Fruit fly (Drosophila melanogaster) whole organism, embryonic: Measurements from ENCODE around the gene Trmt6.

Experiments used
- BEAF-32 ChIP-seq: fragments of 200-800 bp; sonication (Bioruptor generic); optimal IDR thresholded peaks from 3 replicates; lab custom pipeline; 2017; ENCODE audit warnings: missing biosample characterization, missing genetic modification characterization, mild to moderate bottlenecking, moderate library complexity, missing genetic modification reagents
- CG10267 ChIP-seq: fragments of 200-800 bp; sonication (Bioruptor generic); optimal IDR thresholded peaks from 2 replicates; lab custom pipeline; 2018; ENCODE audit warnings: missing biosample characterization, mild to moderate bottlenecking, missing genetic modification characterization, moderate library complexity
- CG10431 ChIP-seq: fragments of 200-800 bp; sonication (Bioruptor generic); optimal IDR thresholded peaks from 3 replicates; lab custom pipeline; 2018; ENCODE audit warnings: missing biosample characterization, mild to moderate bottlenecking, missing genetic modification characterization
- CG12391 ChIP-seq: fragments of 200-800 bp; sonication (Bioruptor generic); optimal IDR thresholded peaks from 3 replicates; lab custom pipeline; 2018; ENCODE audit warnings: missing biosample characterization, mild to moderate bottlenecking, missing genetic modification characterization, moderate library complexity
- CG13287 ChIP-seq: fragments of 200-800 bp; sonication (Bioruptor generic); IDR thresholded peaks from 2 replicates; pipeline ENCODE4 v1.3.6; 2022; ENCODE audit warnings: missing biosample characterization, missing genetic modification characterization; ENCODE audit not compliant: partially characterized antibody
- CG14860 ChIP-seq: fragments of 200-800 bp; sonication (Bioruptor generic); IDR thresholded peaks from 3 replicates; pipeline ENCODE4 v1.3.6; 2022; ENCODE audit warnings: missing biosample characterization, missing genetic modification characterization; ENCODE audit not compliant: partially characterized antibody
- CG16813 ChIP-seq: fragments of 200-800 bp; sonication (Bioruptor generic); IDR thresholded peaks from 3 replicates; pipeline ENCODE4 v1.3.6; 2022; ENCODE audit warnings: missing biosample characterization, missing genetic modification characterization; ENCODE audit not compliant: partially characterized antibody
- CG1832 ChIP-seq: fragments of 200-800 bp; sonication (Bioruptor generic); optimal IDR thresholded peaks from 2 replicates; lab custom pipeline; 2017; ENCODE audit warnings: missing biosample characterization, mild to moderate bottlenecking, missing genetic modification characterization, inconsistent platforms
- CG33213 ChIP-seq: fragments of 200-800 bp; sonication (Bioruptor generic); optimal IDR thresholded peaks from 3 replicates; lab custom pipeline; 2016; ENCODE audit warnings: missing biosample characterization, missing genetic modification characterization
- CG34224 ChIP-seq: fragments of 200-800 bp; sonication (Bioruptor generic); IDR thresholded peaks from 3 replicates; pipeline ENCODE4 v1.3.6; 2022; ENCODE audit warnings: missing biosample characterization, missing genetic modification characterization; ENCODE audit not compliant: partially characterized antibody
- CG4617 ChIP-seq: fragments of 200-800 bp; sonication (Bioruptor generic); optimal IDR thresholded peaks from 3 replicates; lab custom pipeline; 2016; ENCODE audit warnings: missing biosample characterization, missing genetic modification characterization, borderline replicate concordance
- CG5245 ChIP-seq: fragments of 200-800 bp; sonication (Bioruptor generic); optimal IDR thresholded peaks from 3 replicates; lab custom pipeline; 2016; ENCODE audit warnings: missing biosample characterization, missing genetic modification characterization
- CG7963 ChIP-seq: fragments of 200-800 bp; sonication (Bioruptor generic); IDR thresholded peaks from 3 replicates; pipeline ENCODE4 v1.3.6; 2022; ENCODE audit warnings: missing biosample characterization, missing genetic modification characterization; ENCODE audit not compliant: partially characterized antibody
- CG8290 ChIP-seq, 3 experiments: fragments of 200-800 bp; sonication (Bioruptor generic); optimal IDR thresholded peaks; 2 replicates each; lab custom pipeline; 2016 to 2019; ENCODE audit warnings: missing biosample characterization in 3 of 3, missing genetic modification characterization in 3 of 3, mild to moderate bottlenecking in 2 of 3, moderate library complexity in 1 of 3
- CG9797 ChIP-seq: fragments of 200-800 bp; sonication (Bioruptor generic); optimal IDR thresholded peaks from 3 replicates; lab custom pipeline; 2018; ENCODE audit warnings: missing biosample characterization, mild to moderate bottlenecking, missing genetic modification characterization
- CkIIα-i1 ChIP-seq: fragments of 200-800 bp; sonication (Bioruptor generic); IDR thresholded peaks from 2 replicates; pipeline ENCODE4 v1.3.6; 2022; ENCODE audit warnings: missing biosample characterization, missing genetic modification characterization
- D19B ChIP-seq: fragments of 200-800 bp; sonication (Bioruptor generic); optimal IDR thresholded peaks from 2 replicates; lab custom pipeline; 2017; ENCODE audit warnings: missing biosample characterization, mild to moderate bottlenecking, missing genetic modification characterization
- Dll ChIP-seq: fragments of 200-800 bp; sonication (Bioruptor generic); IDR thresholded peaks from 4 replicates; pipeline ENCODE4 v1.3.6; 2022; ENCODE audit warnings: missing biosample characterization, missing genetic modification characterization; ENCODE audit not compliant: partially characterized antibody
- Doc3 ChIP-seq: fragments of 200-800 bp; sonication (Bioruptor generic); IDR thresholded peaks from 3 replicates; pipeline ENCODE4 v1.3.6; 2022; ENCODE audit warnings: missing biosample characterization, missing genetic modification characterization; ENCODE audit not compliant: partially characterized antibody
- Dp ChIP-seq: fragments of 200-800 bp; sonication (Bioruptor generic); optimal IDR thresholded peaks from 2 replicates; lab custom pipeline; 2018; ENCODE audit warnings: missing biosample characterization, mild to moderate bottlenecking, missing genetic modification characterization, moderate library complexity
- Gsc ChIP-seq: fragments of 200-800 bp; sonication (Bioruptor generic); IDR thresholded peaks from 2 replicates; pipeline ENCODE4 v1.3.6; 2022; ENCODE audit warnings: missing biosample characterization, missing genetic modification characterization
- HLH4C ChIP-seq: fragments of 200-800 bp; sonication (Bioruptor generic); IDR thresholded peaks from 3 replicates; pipeline ENCODE4 v1.3.6; 2022; ENCODE audit warnings: missing biosample characterization, missing genetic modification characterization; ENCODE audit not compliant: partially characterized antibody
- Hey ChIP-seq: fragments of 200-800 bp; sonication (Bioruptor generic); optimal IDR thresholded peaks from 3 replicates; lab custom pipeline; 2018; ENCODE audit warnings: missing biosample characterization, mild to moderate bottlenecking, missing genetic modification characterization
- Hmr ChIP-seq: fragments of 200-800 bp; sonication (Bioruptor generic); optimal IDR thresholded peaks from 3 replicates; lab custom pipeline; 2017; ENCODE audit warnings: mild to moderate bottlenecking, missing biosample characterization, missing genetic modification reagents, missing genetic modification characterization
- Lhr ChIP-seq: fragments of 200-800 bp; sonication (Bioruptor generic); optimal IDR thresholded peaks from 3 replicates; lab custom pipeline; 2017; ENCODE audit warnings: mild to moderate bottlenecking, missing biosample characterization, missing genetic modification reagents, missing genetic modification characterization
- MBD-R2 ChIP-seq: fragments of 200-800 bp; sonication (Bioruptor generic); IDR thresholded peaks from 2 replicates; pipeline ENCODE4 v1.3.6; 2022; ENCODE audit warnings: missing biosample characterization, missing genetic modification characterization
- MESR4 ChIP-seq: fragments of 200-800 bp; sonication (Bioruptor generic); optimal IDR thresholded peaks from 2 replicates; lab custom pipeline; 2018; ENCODE audit warnings: missing biosample characterization, mild to moderate bottlenecking, missing genetic modification characterization, moderate library complexity
- Poxn ChIP-seq: fragments of 200-800 bp; sonication (Bioruptor generic); IDR thresholded peaks from 2 replicates; pipeline ENCODE4 v1.3.6; 2022; ENCODE audit warnings: missing biosample characterization, missing genetic modification characterization
- Scr ChIP-seq: fragments of 200-800 bp; sonication (Bioruptor generic); IDR thresholded peaks from 2 replicates; pipeline ENCODE4 v1.3.6; 2022; ENCODE audit warnings: missing biosample characterization, missing genetic modification characterization; ENCODE audit not compliant: partially characterized antibody
- ato ChIP-seq: fragments of 200-800 bp; sonication (Bioruptor generic); IDR thresholded peaks from 2 replicates; pipeline ENCODE4 v1.3.6; 2022; ENCODE audit warnings: missing biosample characterization, missing genetic modification characterization; ENCODE audit not compliant: partially characterized antibody
- bbx ChIP-seq: fragments of 200-800 bp; sonication (Bioruptor generic); IDR thresholded peaks from 2 replicates; pipeline ENCODE4 v1.3.6; 2022; ENCODE audit warnings: missing biosample characterization, missing genetic modification characterization; ENCODE audit not compliant: partially characterized antibody
- cg ChIP-seq: fragments of 200-800 bp; sonication (Bioruptor generic); optimal IDR thresholded peaks from 3 replicates; lab custom pipeline; 2019; ENCODE audit warnings: missing biosample characterization, mild to moderate bottlenecking, missing genetic modification characterization, moderate library complexity
- chinmo ChIP-seq: fragments of 200-800 bp; sonication (Bioruptor generic); IDR thresholded peaks from 4 replicates; pipeline ENCODE4 v1.3.6; 2022; ENCODE audit warnings: missing biosample characterization, missing genetic modification characterization; ENCODE audit not compliant: partially characterized antibody
- inv ChIP-seq: fragments of 200-800 bp; sonication (Bioruptor generic); IDR thresholded peaks from 2 replicates; pipeline ENCODE4 v1.3.6; 2022; ENCODE audit warnings: missing biosample characterization, missing genetic modification characterization; ENCODE audit not compliant: partially characterized antibody
- knrl ChIP-seq: fragments of 200-800 bp; sonication (Bioruptor generic); IDR thresholded peaks from 3 replicates; pipeline ENCODE4 v1.3.6; 2022; ENCODE audit warnings: missing biosample characterization, missing genetic modification characterization; ENCODE audit not compliant: partially characterized antibody
- nerfin-2 ChIP-seq: fragments of 200-800 bp; sonication (Bioruptor generic); IDR thresholded peaks from 2 replicates; pipeline ENCODE4 v1.3.6; 2022; ENCODE audit warnings: missing biosample characterization, missing genetic modification characterization; ENCODE audit not compliant: partially characterized antibody
- pros ChIP-seq: fragments of 200-800 bp; sonication (Bioruptor generic); optimal IDR thresholded peaks from 3 replicates; lab custom pipeline; 2019; ENCODE audit warnings: missing biosample characterization, mild to moderate bottlenecking, missing genetic modification characterization, moderate library complexity
- pzg ChIP-seq: fragments of 200-800 bp; sonication (Bioruptor generic); optimal IDR thresholded peaks from 3 replicates; lab custom pipeline; 2018; ENCODE audit warnings: missing biosample characterization, mild to moderate bottlenecking, missing genetic modification characterization, moderate library complexity
- sens ChIP-seq: fragments of 200-800 bp; sonication (Bioruptor generic); peaks from one replicate; lab custom pipeline; 2016; ENCODE audit warnings: missing biosample characterization, missing genetic modification characterization
- stwl ChIP-seq: fragments of 200-800 bp; sonication (Bioruptor generic); optimal IDR thresholded peaks from 3 replicates; lab custom pipeline; 2018; ENCODE audit warnings: missing biosample characterization, mild to moderate bottlenecking, missing genetic modification characterization, moderate library complexity
- tna ChIP-seq: fragments of 200-800 bp; sonication (Bioruptor generic); IDR thresholded peaks from 2 replicates; pipeline ENCODE4 v1.3.6; 2022; ENCODE audit warnings: missing biosample characterization, missing genetic modification characterization; ENCODE audit not compliant: partially characterized antibody
- unc-4 ChIP-seq: fragments of 200-800 bp; sonication (Bioruptor generic); IDR thresholded peaks from 2 replicates; pipeline ENCODE4 v1.3.6; 2022; ENCODE audit warnings: missing biosample characterization, missing genetic modification characterization; ENCODE audit not compliant: partially characterized antibody
- unpg ChIP-seq: fragments of 200-800 bp; sonication (Bioruptor generic); optimal IDR thresholded peaks from 3 replicates; lab custom pipeline; 2018; ENCODE audit warnings: missing biosample characterization, mild to moderate bottlenecking, missing genetic modification characterization, moderate library complexity
- wek ChIP-seq: fragments of 200-800 bp; sonication (Bioruptor generic); optimal IDR thresholded peaks from 3 replicates; lab custom pipeline; 2018; ENCODE audit warnings: missing biosample characterization, mild to moderate bottlenecking, missing genetic modification characterization, moderate library complexity
- zen2 ChIP-seq: fragments of 200-800 bp; sonication (Bioruptor generic); IDR thresholded peaks from 3 replicates; pipeline ENCODE4 v1.3.6; 2022; ENCODE audit warnings: missing biosample characterization, missing genetic modification characterization; ENCODE audit not compliant: partially characterized antibody

Gene Trmt6

dm6 chr2L:6566020-6566687 is 4.1 kb upstream of the Trmt6 start, which contains the start of gene CG13766 (continued):
- peak; percentile 18 for TF ChIP-seq BEAF-32 (GFP tag; lab: Kevin White, UChicago)
- peak; percentile 71 for TF ChIP-seq CG33213 (GFP tag; lab: Kevin White, UChicago)
- peak; percentile 98 for TF ChIP-seq CG7963 (GFP tag; lab: Robert Waterston, UW)
- peak; percentile 37 for TF ChIP-seq MESR4 (GFP tag; lab: Kevin White, UChicago)
- TF ChIP-seq zen2 (GFP tag; lab: Robert Waterston, UW): peak; percentile 85
- peak; percentile 99 for TF ChIP-seq nerfin-2
- TF ChIP-seq tna (GFP tag; lab: Robert Waterston, UW): peak; percentile 98
- TF ChIP-seq Scr (GFP tag; lab: Robert Waterston, UW): peak; percentile 86
- TF ChIP-seq pzg: peak; percentile 74
- peak; percentile 94 for TF ChIP-seq ato (GFP tag; lab: Robert Waterston, UW)
- TF ChIP-seq pros (GFP tag; lab: Kevin White, UChicago): no peak
- peak; percentile 97 for TF ChIP-seq D19B (GFP tag; lab: Kevin White, UChicago)
- peak; percentile 29 for TF ChIP-seq CG4617 (GFP tag; lab: Kevin White, UChicago)
- TF ChIP-seq unpg (GFP tag; lab: Kevin White, UChicago): no peak
- TF ChIP-seq Hey: no peak
- peak; percentile 75 for TF ChIP-seq inv (GFP tag; lab: Robert Waterston, UW)
- peak; percentile 15 for TF ChIP-seq CG12391
- peak; percentile 79 for TF ChIP-seq unc-4 (GFP tag; lab: Robert Waterston, UW)
- no peak for TF ChIP-seq Gsc (GFP tag; lab: Robert Waterston, UW)
- peak; percentile 44 for TF ChIP-seq Dp (GFP tag; lab: Kevin White, UChicago)
- TF ChIP-seq CG10431: no peak
- peak; percentile 84 for TF ChIP-seq Lhr (GFP tag; lab: Kevin White, UChicago)
- TF ChIP-seq chinmo (GFP tag; lab: Robert Waterston, UW): peak; percentile 97
- peak; percentile 96 for TF ChIP-seq CG16813 (GFP tag; lab: Robert Waterston, UW)
- peak; percentile 90 for TF ChIP-seq bbx
- TF ChIP-seq MBD-R2 (GFP tag; lab: Robert Waterston, UW): peak; percentile 74
- peak; percentile 93 for TF ChIP-seq CG34224
- peak; percentile 75 for TF ChIP-seq sens (GFP tag; lab: Kevin White, UChicago)
- TF ChIP-seq HLH4C: peak; percentile 100
- 0 out of 2 replicates have a peak, but pooled peaks have one; percentile 18 for TF ChIP-seq Poxn (GFP tag; lab: Robert Waterston, UW)
- TF ChIP-seq CG10267: peak; percentile 28
- peak; percentile 58 for TF ChIP-seq wek (GFP tag; lab: Kevin White, UChicago)
- TF ChIP-seq CG8290 (GFP tag; optimal IDR thresholded peaks at IDR 0.05; lab: Kevin White, UChicago): peak; percentile 26
- peak in 1 of 2 experiments; percentile 55 for TF ChIP-seq CG8290 (tag; optimal IDR thresholded peaks at IDR 0.05; lab: Kevin White, UChicago)
- TF ChIP-seq CG9797 (GFP tag; lab: Kevin White, UChicago): peak; percentile 64
- no peak for TF ChIP-seq CG5245 (GFP tag; lab: Kevin White, UChicago)
- peak; percentile 41 for TF ChIP-seq Hmr (GFP tag; lab: Kevin White, UChicago)
- TF ChIP-seq knrl (GFP tag; lab: Robert Waterston, UW): peak; percentile 72; the same call in 2 of the 3 replicates
- no peak for TF ChIP-seq CkIIα-i1
- TF ChIP-seq Doc3 (GFP tag; lab: Robert Waterston, UW): peak; percentile 70; the same call in 2 of the 3 replicates
- no peak for TF ChIP-seq cg (GFP tag; lab: Kevin White, UChicago)
- peak; percentile 100 for TF ChIP-seq CG14860 (GFP tag; lab: Robert Waterston, UW)
- TF ChIP-seq stwl (tag; lab: Kevin White, UChicago): peak; percentile 87
- peak; percentile 94 for TF ChIP-seq CG13287
- TF ChIP-seq CG1832: no peak
- TF ChIP-seq Dll: peak; percentile 81; the same call in 3 of the 4 replicates
